Worm (Caenorhabditis elegans): ENCODE results near the gene ssq-4.

ssq-4 gene

ce11 chrIV:5038744-5039143 lies 22.5 kb downstream of the ssq-4 start (continued):
- TF ChIP-seq pha-2 (tag; optimal IDR thresholded peaks at IDR 0.05) (no peak), ceh-45 (GFP tag; IDR thresholded peaks at IDR 0.05) (0 out of 2 replicates have a peak, but pooled peaks have one; percentile 8)

- TF ChIP-seq unc-55 (GFP tag; optimal IDR thresholded peaks at IDR 0.05) (no peak), hlh-30 (tag; optimal IDR thresholded peaks at IDR 0.05; ENCODE audit: insufficient read depth) (no peak), che-1 (tag; optimal IDR thresholded peaks at IDR 0.05) (no peak), hlh-15 (tag; optimal IDR thresholded peaks at IDR 0.05) (no peak), fkh-10 (GFP tag; optimal IDR thresholded peaks at IDR 0.05) (no peak), pqm-1 (tag; optimal IDR thresholded peaks at IDR 0.05) (no peak), pha-2 (tag; optimal IDR thresholded peaks at IDR 0.05) (no peak), rnt-1 (tag; optimal IDR thresholded peaks at IDR 0.05) (no peak), ceh-2 (tag; optimal IDR thresholded peaks at IDR 0.05) (no peak), ceh-6 (GFP tag; optimal IDR thresholded peaks at IDR 0.05) (no peak), odd-2 (tag; optimal IDR thresholded peaks at IDR 0.05) (no peak), F13H6.1 (tag; optimal IDR thresholded peaks at IDR 0.05) (no peak), ets-4 (tag; optimal IDR thresholded peaks at IDR 0.05) (no peak)
Observed at ce11 chrIV:5045389-5045788, 29.1 kb downstream of the ssq-4 start, which contains the start of gene hot-9. TSS of gene hot-9 (minus strand) at chrIV:5045489.

ce11 chrIV:5054297-5054696 lies 38.0 kb downstream of the ssq-4 start:
- TF ChIP-seq mec-3 (tag; optimal IDR thresholded peaks at IDR 0.05; ENCODE audit: borderline replicate concordance): no peak
- no peak for TF ChIP-seq pha-4 (tag; optimal IDR thresholded peaks at IDR 0.05)
- no peak for TF ChIP-seq che-1 (tag; optimal IDR thresholded peaks at IDR 0.05)
- TF ChIP-seq sox-4 (tag; optimal IDR thresholded peaks at IDR 0.05): no peak
- TF ChIP-seq nhr-11 (tag; optimal IDR thresholded peaks at IDR 0.05): no peak
- TF ChIP-seq sox-2 (GFP tag; IDR thresholded peaks at IDR 0.05): no peak
- no peak for TF ChIP-seq ceh-24 (tag; optimal IDR thresholded peaks at IDR 0.05)
- TF ChIP-seq Y22D7AL.16 (tag; optimal IDR thresholded peaks at IDR 0.05): no peak
- TF ChIP-seq T23F11.4 (GFP tag; optimal IDR thresholded peaks at IDR 0.05): no peak
- TF ChIP-seq ceh-45 (GFP tag; IDR thresholded peaks at IDR 0.05): no peak
- no peak for TF ChIP-seq unc-42 (tag; optimal IDR thresholded peaks at IDR 0.05)
- TF ChIP-seq eyg-1 (tag; optimal IDR thresholded peaks at IDR 0.05): no peak
- TF ChIP-seq hlh-8 (tag; optimal IDR thresholded peaks at IDR 0.05): no peak
- TF ChIP-seq F13H6.1 (tag; optimal IDR thresholded peaks at IDR 0.05): no peak

ce11 chrIV:5055964-5056588 lies 39.8 kb downstream of the ssq-4 start, which contains the start of gene msp-55:
TSS of gene msp-55 (minus strand) at chrIV:5056014.
- TF ChIP-seq F13H6.1 (tag; optimal IDR thresholded peaks at IDR 0.05): no peak
- no peak for TF ChIP-seq K09A11.1 (tag; optimal IDR thresholded peaks at IDR 0.05; ENCODE audit: insufficient read depth)
- no peak for TF ChIP-seq pros-1 (tag; optimal IDR thresholded peaks at IDR 0.05)
- TF ChIP-seq ceh-24 (tag; optimal IDR thresholded peaks at IDR 0.05): no peak
- TF ChIP-seq hlh-30 (tag; optimal IDR thresholded peaks at IDR 0.05; ENCODE audit: insufficient read depth): no peak
- TF ChIP-seq fkh-10 (GFP tag; optimal IDR thresholded peaks at IDR 0.05): no peak
- TF ChIP-seq madf-2 (tag; optimal IDR thresholded peaks at IDR 0.05): no peak
- no peak for TF ChIP-seq nfya-1 (tag; optimal IDR thresholded peaks at IDR 0.05)
- TF ChIP-seq lim-6 (tag; optimal IDR thresholded peaks at IDR 0.05): no peak
- TF ChIP-seq ceh-22 (tag; optimal IDR thresholded peaks at IDR 0.05): no peak
- TF ChIP-seq ceh-34 (tag; optimal IDR thresholded peaks at IDR 0.05): no peak
- TF ChIP-seq hlh-13 (GFP tag; optimal IDR thresholded peaks at IDR 0.05): no peak
- TF ChIP-seq nhr-232 (tag; optimal IDR thresholded peaks at IDR 0.05): no peak
- TF ChIP-seq ahr-1 (tag; optimal IDR thresholded peaks at IDR 0.05): no peak
- TF ChIP-seq sdc-2 (tag; optimal IDR thresholded peaks at IDR 0.05): no peak
- no peak for TF ChIP-seq ceh-48 (tag; optimal IDR thresholded peaks at IDR 0.05)
- no peak for TF ChIP-seq ceh-9 (tag; optimal IDR thresholded peaks at IDR 0.05)
- no peak for TF ChIP-seq rnt-1 (tag; optimal IDR thresholded peaks at IDR 0.05)
- TF ChIP-seq sox-2 (GFP tag; IDR thresholded peaks at IDR 0.05): no peak
- no peak for TF ChIP-seq ceh-14 (tag; optimal IDR thresholded peaks at IDR 0.05)

All from whole organism, late embryonic.